Fruit fly (Drosophila melanogaster) whole organism, embryonic: ENCODE data around the gene CG9166.

Source experiments
- Ada2b ChIP-seq: fragments of 200-800 bp; sonication (Bioruptor generic); IDR thresholded peaks from 2 replicates; pipeline ENCODE4 v1.3.6; 2022; ENCODE audit warnings: missing biosample characterization, missing genetic modification characterization
- BtbVII ChIP-seq: fragments of 200-800 bp; sonication (Bioruptor generic); optimal IDR thresholded peaks from 3 replicates; lab custom pipeline; 2017; ENCODE audit warnings: missing biosample characterization, mild to moderate bottlenecking, missing genetic modification characterization
- Bteb2 ChIP-seq: fragments of 200-800 bp; sonication (Bioruptor generic); optimal IDR thresholded peaks from 2 replicates; lab custom pipeline; 2016; ENCODE audit warnings: missing biosample characterization, missing genetic modification characterization
- CG10267 ChIP-seq: fragments of 200-800 bp; sonication (Bioruptor generic); optimal IDR thresholded peaks from 2 replicates; lab custom pipeline; 2018; ENCODE audit warnings: missing biosample characterization, mild to moderate bottlenecking, missing genetic modification characterization, moderate library complexity
- CG10321 ChIP-seq: fragments of 200-800 bp; sonication (Bioruptor generic); IDR thresholded peaks from 2 replicates; pipeline ENCODE4 v1.3.6; 2022; ENCODE audit warnings: missing biosample characterization, missing genetic modification characterization
- CG11247 ChIP-seq: fragments of 200-800 bp; sonication (Bioruptor generic); IDR thresholded peaks from 2 replicates; pipeline ENCODE4 v1.3.6; 2022; ENCODE audit warnings: missing biosample characterization, missing genetic modification characterization
- CG12236 ChIP-seq: fragments of 200-800 bp; sonication (Bioruptor generic); optimal IDR thresholded peaks from 2 replicates; lab custom pipeline; 2016; ENCODE audit warnings: missing biosample characterization, missing genetic modification characterization
- CG12299 ChIP-seq: fragments of 200-800 bp; sonication (Bioruptor generic); optimal IDR thresholded peaks from 2 replicates; lab custom pipeline; 2018; ENCODE audit warnings: missing biosample characterization, mild to moderate bottlenecking, missing genetic modification characterization
- CG12942 ChIP-seq: fragments of 200-800 bp; sonication (Bioruptor generic); optimal IDR thresholded peaks from 3 replicates; lab custom pipeline; 2016; ENCODE audit warnings: missing biosample characterization, missing genetic modification characterization
- CG16779 ChIP-seq: fragments of 200-800 bp; sonication (Bioruptor generic); IDR thresholded peaks from 2 replicates; pipeline ENCODE4 v1.3.6; 2022; ENCODE audit warnings: missing biosample characterization, missing genetic modification characterization
- CG17829 ChIP-seq: fragments of 200-800 bp; optimal IDR thresholded peaks from 2 replicates; lab custom pipeline; 2019; ENCODE audit warnings: missing biosample characterization, mild to moderate bottlenecking, missing genetic modification characterization, moderate library complexity
- CG33213 ChIP-seq: fragments of 200-800 bp; sonication (Bioruptor generic); optimal IDR thresholded peaks from 3 replicates; lab custom pipeline; 2016; ENCODE audit warnings: missing biosample characterization, missing genetic modification characterization
- CG3847 ChIP-seq: fragments of 200-800 bp; sonication (Bioruptor generic); IDR thresholded peaks from 2 replicates; pipeline ENCODE4 v1.3.6; 2022; ENCODE audit warnings: missing biosample characterization, missing genetic modification characterization
- CG6175 ChIP-seq: fragments of 200-800 bp; sonication (Bioruptor generic); IDR thresholded peaks from 3 replicates; pipeline ENCODE4 v1.3.6; 2022; ENCODE audit warnings: missing biosample characterization, missing genetic modification characterization
- CG6689 ChIP-seq: fragments of 200-800 bp; sonication (Bioruptor generic); IDR thresholded peaks from 2 replicates; pipeline ENCODE4 v1.3.6; 2022; ENCODE audit warnings: missing biosample characterization, missing genetic modification characterization
- CG6854 ChIP-seq: fragments of 200-800 bp; sonication (Bioruptor generic); optimal IDR thresholded peaks from 3 replicates; lab custom pipeline; 2017; ENCODE audit warnings: missing biosample characterization, mild to moderate bottlenecking, missing genetic modification characterization
- CG8924 ChIP-seq: fragments of 200-800 bp; optimal IDR thresholded peaks from 3 replicates; lab custom pipeline; 2019; ENCODE audit warnings: missing biosample characterization, mild to moderate bottlenecking, missing genetic modification characterization, moderate library complexity
- CoRest ChIP-seq: fragments of 200-800 bp; sonication (Bioruptor generic); optimal IDR thresholded peaks from 3 replicates; lab custom pipeline; 2018; ENCODE audit warnings: missing biosample characterization, mild to moderate bottlenecking, missing genetic modification characterization, moderate library complexity
- Doc2 ChIP-seq: fragments of 200-800 bp; sonication (Bioruptor generic); IDR thresholded peaks from 2 replicates; pipeline ENCODE4 v1.3.6; 2022; ENCODE audit warnings: missing biosample characterization, missing genetic modification characterization
- Gsc ChIP-seq: fragments of 200-800 bp; sonication (Bioruptor generic); IDR thresholded peaks from 2 replicates; pipeline ENCODE4 v1.3.6; 2022; ENCODE audit warnings: missing biosample characterization, missing genetic modification characterization
- H15 ChIP-seq: fragments of 200-800 bp; sonication (Bioruptor generic); IDR thresholded peaks from 3 replicates; pipeline ENCODE4 v1.3.6; 2022; ENCODE audit warnings: missing biosample characterization, missing genetic modification characterization
- H2.0 ChIP-seq: fragments of 200-800 bp; sonication (Bioruptor generic); IDR thresholded peaks from 2 replicates; pipeline ENCODE4 v1.3.6; 2022; ENCODE audit warnings: missing biosample characterization, missing genetic modification characterization
- HHEX ChIP-seq: fragments of 200-800 bp; sonication (Bioruptor generic); optimal IDR thresholded peaks from 3 replicates; lab custom pipeline; 2017; ENCODE audit warnings: missing biosample characterization, mild to moderate bottlenecking, missing genetic modification characterization, missing genetic modification reagents
- HLH3B ChIP-seq: fragments of 200-800 bp; sonication (Bioruptor generic); IDR thresholded peaks from 2 replicates; pipeline ENCODE4 v1.3.6; 2022; ENCODE audit warnings: missing biosample characterization, missing genetic modification characterization
- Hey ChIP-seq: fragments of 200-800 bp; sonication (Bioruptor generic); optimal IDR thresholded peaks from 3 replicates; lab custom pipeline; 2018; ENCODE audit warnings: missing biosample characterization, mild to moderate bottlenecking, missing genetic modification characterization
- Hmx ChIP-seq: fragments of 200-800 bp; sonication (Bioruptor generic); optimal IDR thresholded peaks from 2 replicates; lab custom pipeline; 2016; ENCODE audit warnings: missing biosample characterization, missing genetic modification characterization
- Mad ChIP-seq: fragments of 200-800 bp; sonication (Bioruptor generic); optimal IDR thresholded peaks from 2 replicates; lab custom pipeline; 2016; ENCODE audit warnings: missing biosample characterization, missing genetic modification characterization
- Poxn ChIP-seq: fragments of 200-800 bp; sonication (Bioruptor generic); IDR thresholded peaks from 2 replicates; pipeline ENCODE4 v1.3.6; 2022; ENCODE audit warnings: missing biosample characterization, missing genetic modification characterization
- Ptx1 ChIP-seq: fragments of 200-800 bp; sonication (Bioruptor generic); IDR thresholded peaks from 2 replicates; pipeline ENCODE4 v1.3.6; 2022; ENCODE audit warnings: missing biosample characterization, missing genetic modification characterization
- Sin3A ChIP-seq: fragments of >200 bp; optimal IDR thresholded peaks from 2 replicates; lab custom pipeline; 2018
- Spps ChIP-seq: fragments of 200-800 bp; sonication (Bioruptor generic); optimal IDR thresholded peaks from 2 replicates; lab custom pipeline; 2018; ENCODE audit warnings: missing biosample characterization, mild to moderate bottlenecking, missing genetic modification characterization
- Sry-β ChIP-seq: fragments of 200-800 bp; sonication (Bioruptor generic); optimal IDR thresholded peaks from 2 replicates; lab custom pipeline; 2018; ENCODE audit warnings: missing biosample characterization, mild to moderate bottlenecking, missing genetic modification characterization, moderate library complexity
- chif ChIP-seq, 2 experiments: fragments of 200-800 bp; sonication (Bioruptor generic); optimal IDR thresholded peaks; 3 replicates each; lab custom pipeline; 2016; ENCODE audit warnings: missing biosample characterization in 2 of 2, missing genetic modification characterization in 2 of 2
- emc ChIP-seq: fragments of 200-800 bp; sonication (Bioruptor generic); optimal IDR thresholded peaks from 2 replicates; lab custom pipeline; 2016; ENCODE audit warnings: missing biosample characterization, missing genetic modification characterization
- fd3F ChIP-seq: fragments of 200-800 bp; sonication (Bioruptor generic); optimal IDR thresholded peaks from 2 replicates; lab custom pipeline; 2018; ENCODE audit warnings: missing biosample characterization, mild to moderate bottlenecking, missing genetic modification characterization, moderate library complexity
- fd96Cb ChIP-seq: fragments of 200-800 bp; sonication (Bioruptor generic); optimal IDR thresholded peaks from 2 replicates; lab custom pipeline; 2018; ENCODE audit warnings: missing biosample characterization, mild to moderate bottlenecking, missing genetic modification characterization, moderate library complexity
- gcm2 ChIP-seq: fragments of 200-800 bp; sonication (Bioruptor generic); optimal IDR thresholded peaks from 2 replicates; lab custom pipeline; 2016; ENCODE audit warnings: missing biosample characterization, missing genetic modification characterization
- knrl ChIP-seq: fragments of 200-800 bp; sonication (Bioruptor generic); IDR thresholded peaks from 3 replicates; pipeline ENCODE4 v1.3.6; 2022; ENCODE audit warnings: missing biosample characterization, missing genetic modification characterization; ENCODE audit not compliant: partially characterized antibody
- nmo ChIP-seq: fragments of 200-800 bp; sonication (Bioruptor generic); optimal IDR thresholded peaks from 2 replicates; lab custom pipeline; 2018; ENCODE audit warnings: missing biosample characterization, mild to moderate bottlenecking, missing genetic modification characterization, moderate library complexity
- pfk ChIP-seq: fragments of 200-800 bp; sonication (Bioruptor generic); optimal IDR thresholded peaks from 2 replicates; lab custom pipeline; 2018; ENCODE audit warnings: missing biosample characterization, mild to moderate bottlenecking, missing genetic modification characterization, moderate library complexity
- pho ChIP-seq: fragments of 200-800 bp; sonication (Bioruptor generic); optimal IDR thresholded peaks from 2 replicates; lab custom pipeline; 2016; ENCODE audit warnings: missing biosample characterization, missing genetic modification characterization
- phol ChIP-seq: fragments of 200-800 bp; sonication (Bioruptor generic); optimal IDR thresholded peaks from 3 replicates; lab custom pipeline; 2018; ENCODE audit warnings: missing biosample characterization, mild to moderate bottlenecking, missing genetic modification characterization, moderate library complexity
- salm ChIP-seq: fragments of 200-800 bp; sonication (Bioruptor generic); optimal IDR thresholded peaks from 2 replicates; lab custom pipeline; 2018; ENCODE audit warnings: missing biosample characterization, mild to moderate bottlenecking, missing genetic modification characterization
- schlank ChIP-seq: fragments of 200-800 bp; sonication (Bioruptor generic); optimal IDR thresholded peaks from 2 replicates; lab custom pipeline; 2018; ENCODE audit warnings: missing biosample characterization, mild to moderate bottlenecking, missing genetic modification characterization
- sima ChIP-seq: fragments of 200-800 bp; sonication (Bioruptor generic); optimal IDR thresholded peaks from 2 replicates; lab custom pipeline; 2016; ENCODE audit warnings: missing biosample characterization, missing genetic modification characterization
- sisA ChIP-seq: fragments of 200-800 bp; sonication (Bioruptor generic); IDR thresholded peaks from 2 replicates; pipeline ENCODE4 v1.3.6; 2022; ENCODE audit warnings: missing biosample characterization, missing genetic modification characterization
- slp2 ChIP-seq: fragments of 200-800 bp; sonication (Bioruptor generic); optimal IDR thresholded peaks from 2 replicates; lab custom pipeline; 2016; ENCODE audit warnings: missing biosample characterization, missing genetic modification characterization
- sug ChIP-seq: fragments of 200-800 bp; optimal IDR thresholded peaks from 2 replicates; lab custom pipeline; 2019; ENCODE audit warnings: missing biosample characterization, mild to moderate bottlenecking, missing genetic modification characterization, moderate library complexity
- ttk ChIP-seq: fragments of 200-800 bp; sonication (Bioruptor generic); IDR thresholded peaks from 2 replicates; pipeline ENCODE4 v2.1.2; 2022; ENCODE audit warnings: missing biosample characterization, missing genetic modification characterization
- unpg ChIP-seq: fragments of 200-800 bp; sonication (Bioruptor generic); optimal IDR thresholded peaks from 3 replicates; lab custom pipeline; 2018; ENCODE audit warnings: missing biosample characterization, mild to moderate bottlenecking, missing genetic modification characterization, moderate library complexity

Gene CG9166

DNA sequence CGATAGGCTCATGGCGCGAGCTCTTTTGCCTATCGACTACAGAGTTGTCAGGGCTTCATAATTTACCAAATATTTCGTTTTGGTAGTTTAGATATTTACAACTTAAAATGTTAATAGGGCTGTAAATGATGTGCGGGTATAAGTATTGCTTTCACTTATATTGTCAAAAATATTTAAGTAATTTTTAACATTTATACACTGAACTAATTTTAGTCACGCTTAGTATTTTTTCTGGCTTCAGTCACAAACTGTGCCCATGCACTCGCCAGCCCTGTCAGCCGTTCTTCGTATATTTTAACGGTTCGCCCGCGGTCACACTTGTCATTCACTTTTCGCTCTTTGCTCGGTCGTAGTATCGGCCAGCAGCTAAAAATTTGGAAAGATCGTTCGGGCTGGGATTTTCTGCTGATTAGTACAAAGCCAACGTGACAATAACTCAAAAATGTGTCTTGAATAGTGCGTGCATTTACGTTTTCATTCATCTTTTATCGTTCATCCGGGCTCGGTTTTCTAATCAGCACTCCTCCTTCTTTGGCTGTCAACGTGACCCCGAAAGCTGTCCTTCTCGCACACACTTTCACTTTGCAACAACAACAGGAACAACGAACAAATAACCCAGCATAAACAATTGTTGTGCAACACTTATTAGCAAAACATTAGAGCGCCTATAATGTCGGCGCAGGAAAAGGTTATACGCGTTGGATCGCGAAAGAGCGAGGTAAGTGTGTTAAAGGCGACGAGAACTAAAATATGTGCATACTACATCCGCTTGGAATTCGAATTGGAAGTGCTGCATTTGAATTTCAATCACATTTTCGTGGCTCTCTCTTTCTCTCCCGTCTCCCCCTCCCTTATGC, 16.1 kb upstream of the CG9166 start, which contains the start of the genes Hmbs and CG2211 (continued):
- TF ChIP-seq ttk (GFP tag; lab: Robert Waterston, UW), result peak; percentile 77
- TF ChIP-seq Sin3A (lab: Kevin White, UChicago), result peak; percentile 91
- TF ChIP-seq Spps, result peak; percentile 73
- peak; percentile 82 for TF ChIP-seq H2.0 (GFP tag; lab: Robert Waterston, UW)
- TF ChIP-seq CG12942, result peak; percentile 90
- TF ChIP-seq CG10267 (tag; lab: Kevin White, UChicago), result peak; percentile 88
- peak; percentile 64 for TF ChIP-seq CG6854
- peak; percentile 45; the same call in 1 of the 2 replicates for TF ChIP-seq CG10321
- TF ChIP-seq sisA (GFP tag; lab: Robert Waterston, UW), result peak; percentile 85
- TF ChIP-seq unpg (GFP tag; lab: Kevin White, UChicago), result peak; percentile 78
- TF ChIP-seq Hmx, result peak; percentile 72
- TF ChIP-seq Poxn (GFP tag; lab: Robert Waterston, UW), result peak; percentile 18; the same call in 1 of the 2 replicates
- peak; percentile 87 for TF ChIP-seq Ptx1 (GFP tag; lab: Robert Waterston, UW)
- peak; percentile 55 for TF ChIP-seq sima (GFP tag; lab: Kevin White, UChicago)
- TF ChIP-seq Bteb2 (GFP tag; lab: Kevin White, UChicago), result peak; percentile 83
- peak; percentile 81 for TF ChIP-seq CG8924 (tag; lab: Kevin White, UChicago)
- peak; percentile 77 for TF ChIP-seq CG12236 (GFP tag; lab: Kevin White, UChicago)
- peak; percentile 83 for TF ChIP-seq Ada2b (GFP tag; lab: Robert Waterston, UW)
- TF ChIP-seq CG3847 (GFP tag; lab: Robert Waterston, UW), result peak; percentile 92
- TF ChIP-seq pho (GFP tag; lab: Kevin White, UChicago), result peak; percentile 89
- TF ChIP-seq CG33213 (GFP tag; lab: Kevin White, UChicago), result peak; percentile 89
- TF ChIP-seq BtbVII (GFP tag; lab: Kevin White, UChicago), result peak; percentile 41
- peak; percentile 85 for TF ChIP-seq CG11247 (GFP tag; lab: Robert Waterston, UW)
- TF ChIP-seq CG17829 (tag; lab: Kevin White, UChicago), result peak; percentile 94
- peak; percentile 78 for TF ChIP-seq H15
- peak; percentile 81 to 93 for TF ChIP-seq chif (GFP tag; optimal IDR thresholded peaks at IDR 0.05; lab: Kevin White, UChicago)
- TF ChIP-seq CG12299 (tag; lab: Kevin White, UChicago), result peak; percentile 22
- peak; percentile 69 for TF ChIP-seq fd3F (GFP tag; lab: Kevin White, UChicago)
- peak; percentile 71 for TF ChIP-seq CG16779 (GFP tag; lab: Robert Waterston, UW)
- peak; percentile 95 for TF ChIP-seq phol (tag; lab: Kevin White, UChicago)
- TF ChIP-seq HHEX, result peak; percentile 72
- TF ChIP-seq knrl (GFP tag; lab: Robert Waterston, UW), result peak; percentile 60
- peak; percentile 80 for TF ChIP-seq CG6689 (GFP tag; lab: Robert Waterston, UW)
- peak; percentile 67; the same call in 2 of the 3 replicates for TF ChIP-seq CG6175 (GFP tag; lab: Robert Waterston, UW)
- peak; percentile 89 for TF ChIP-seq sug
- TF ChIP-seq slp2 (GFP tag; lab: Kevin White, UChicago), result peak; percentile 86
- TF ChIP-seq CoRest (tag; lab: Kevin White, UChicago), result peak; percentile 88
- peak; percentile 34 for TF ChIP-seq salm (tag; lab: Kevin White, UChicago)
- peak; percentile 92 for TF ChIP-seq Mad (GFP tag; lab: Kevin White, UChicago)
- TF ChIP-seq Doc2 (GFP tag; lab: Robert Waterston, UW), result no peak
- TF ChIP-seq schlank, result peak; percentile 33
- TF ChIP-seq emc (GFP tag; lab: Kevin White, UChicago), result peak; percentile 68
- peak; percentile 40 for TF ChIP-seq Hey
- TF ChIP-seq Sry-β (GFP tag; lab: Kevin White, UChicago), result no peak
- TF ChIP-seq pfk (GFP tag; lab: Kevin White, UChicago), result peak; percentile 34
- peak; percentile 84 for TF ChIP-seq HLH3B (GFP tag; lab: Robert Waterston, UW)
- TF ChIP-seq gcm2 (GFP tag; lab: Kevin White, UChicago), result peak; percentile 66
- peak; percentile 79 for TF ChIP-seq fd96Cb
- TF ChIP-seq Gsc (GFP tag; lab: Robert Waterston, UW), result no peak
- TF ChIP-seq nmo (GFP tag; lab: Kevin White, UChicago), result peak; percentile 90
